Fruit fly (Drosophila melanogaster): Measurements from ENCODE around the gene CG11426.

The CG11426 gene

dm6 chr3L:22470299-22470791, at the start of gene CG11426:
TSS of gene CG11426 (plus strand) at chr3L:22470556.
- no peak for TF ChIP-seq CG17801 (GFP tag; optimal IDR thresholded peaks at IDR 0.05; ENCODE audit: partially characterized antibody)

- TF ChIP-seq CG17801 (GFP tag; optimal IDR thresholded peaks at IDR 0.05; ENCODE audit: partially characterized antibody) = no peak
Observed at dm6 chr3L:22420603-22421308, 49.6 kb upstream of the CG11426 start.

- TF ChIP-seq CG17801 (GFP tag; optimal IDR thresholded peaks at IDR 0.05; ENCODE audit: partially characterized antibody) = no peak
Observed at dm6 chr3L:22424711-22425110, 45.6 kb upstream of the CG11426 start.

- no peak for TF ChIP-seq CG17801 (GFP tag; optimal IDR thresholded peaks at IDR 0.05; ENCODE audit: partially characterized antibody)
Observed at dm6 chr3L:22437111-22437510, 33.2 kb upstream of the CG11426 start.

dm6 chr3L:22454368-22454767, 16.0 kb upstream of the CG11426 start, which contains the start of gene CG11449:
TSS of gene CG11449 (plus strand) at chr3L:22454373.
- no peak for TF ChIP-seq CG17801 (GFP tag; optimal IDR thresholded peaks at IDR 0.05; ENCODE audit: partially characterized antibody)

- no peak for TF ChIP-seq CG17801 (GFP tag; optimal IDR thresholded peaks at IDR 0.05; ENCODE audit: partially characterized antibody)
Observed at dm6 chr3L:22455953-22456488, 14.3 kb upstream of the CG11426 start.

dm6 chr3L:22458271-22458670, 12.1 kb upstream of the CG11426 start:
- TF ChIP-seq CG17801 (GFP tag; optimal IDR thresholded peaks at IDR 0.05; ENCODE audit: partially characterized antibody) = no peak

dm6 chr3L:22458898-22459524, 11.3 kb upstream of the CG11426 start:
- TF ChIP-seq CG17801 (GFP tag; optimal IDR thresholded peaks at IDR 0.05; ENCODE audit: partially characterized antibody) = no peak

- no peak for TF ChIP-seq CG17801 (GFP tag; optimal IDR thresholded peaks at IDR 0.05; ENCODE audit: partially characterized antibody)
Observed at dm6 chr3L:22460428-22460827, 9.9 kb upstream of the CG11426 start.

dm6 chr3L:22460918-22461634, 9.3 kb upstream of the CG11426 start, which contains the start of gene laza:
TSS of gene laza (minus strand) at chr3L:22461131.
- TF ChIP-seq CG17801 (GFP tag; optimal IDR thresholded peaks at IDR 0.05; ENCODE audit: partially characterized antibody) = peak; percentile 22

- TF ChIP-seq CG17801 (GFP tag; optimal IDR thresholded peaks at IDR 0.05; ENCODE audit: partially characterized antibody) = no peak
Observed at dm6 chr3L:22463412-22463811, 6.9 kb upstream of the CG11426 start.

dm6 chr3L:22465486-22466402, 4.6 kb upstream of the CG11426 start, which contains the start of gene CG11438:
TSS of gene CG11438 (plus strand) at chr3L:22465619.
- TF ChIP-seq CG17801 (GFP tag; optimal IDR thresholded peaks at IDR 0.05; ENCODE audit: partially characterized antibody) = no peak

- no peak for TF ChIP-seq CG17801 (GFP tag; optimal IDR thresholded peaks at IDR 0.05; ENCODE audit: partially characterized antibody)
Observed at dm6 chr3L:22466403-22466942, 3.9 kb upstream of the CG11426 start.

- no peak for TF ChIP-seq CG17801 (GFP tag; optimal IDR thresholded peaks at IDR 0.05; ENCODE audit: partially characterized antibody)
Observed at dm6 chr3L:22468562-22468961, 1.8 kb upstream of the CG11426 start, which contains the start of gene CG11437. TSS of gene CG11437 (plus strand) at chr3L:22468862.
